Worm (Caenorhabditis elegans) whole organism, early embryonic: ENCODE data around the gene aqp-7.

Source experiments
- B0310.2 ChIP-seq: sonication (generic microtip); optimal IDR thresholded peaks from 2 replicates; lab custom pipeline; 2016; ENCODE audit warnings: mild to moderate bottlenecking, missing genetic modification characterization, missing compliant biosample characterization
- ceh-13 ChIP-seq: fragments of 200-800 bp; sonication (Bioruptor generic); optimal IDR thresholded peaks from 2 replicates; lab custom pipeline; 2018; ENCODE audit warnings: mild to moderate bottlenecking, missing genetic modification characterization, missing compliant biosample characterization
- tra-4 ChIP-seq: sonication (generic microtip); optimal IDR thresholded peaks from 2 replicates; lab custom pipeline; 2017; ENCODE audit warnings: missing genetic modification characterization, missing compliant biosample characterization

DNA sequence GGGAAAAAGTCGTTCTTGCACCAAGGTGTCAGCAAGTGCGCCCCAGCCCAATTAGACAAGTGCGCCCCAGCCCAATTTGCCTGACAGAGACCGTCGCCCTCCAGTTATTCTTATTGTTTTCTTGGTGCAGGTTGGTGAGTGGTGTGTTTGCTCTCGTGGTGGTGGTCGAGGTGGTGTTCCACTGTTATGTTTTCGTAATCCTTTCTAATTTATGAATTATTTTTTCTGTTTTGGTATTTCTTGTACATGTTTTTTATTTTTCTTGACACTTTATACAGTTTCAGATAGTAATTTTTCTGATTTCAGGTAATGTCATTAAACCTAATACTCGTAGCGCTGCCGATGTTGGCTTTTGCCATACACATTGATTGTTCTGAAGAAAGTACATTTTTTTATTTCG lies 15.7 kb upstream of the aqp-7 start, which contains the start of gene Y48D7A.1:
- no peak for TF ChIP-seq ceh-13 (GFP tag; lab: Kevin White, UChicago)
- TF ChIP-seq B0310.2, result no peak
- no peak for TF ChIP-seq tra-4
